Worm (Caenorhabditis elegans) whole organism, late embryonic: ENCODE measurements around the gene Y44A6D.5.

Source experiments
- C08G9.2 ChIP-seq: sonication (generic microtip); optimal IDR thresholded peaks from 2 replicates; lab custom pipeline; 2016; ENCODE audit warnings: mild to moderate bottlenecking, missing genetic modification characterization, moderate library complexity, missing compliant biosample characterization
- C38D4.7 ChIP-seq: fragments of 200-800 bp; sonication (Bioruptor generic); optimal IDR thresholded peaks from 2 replicates; lab custom pipeline; 2018; ENCODE audit warnings: mild to moderate bottlenecking, missing genetic modification characterization, moderate library complexity, missing compliant biosample characterization
- K02D7.2 ChIP-seq: sonication (generic microtip); optimal IDR thresholded peaks from 2 replicates; lab custom pipeline; 2017; ENCODE audit warnings: mild to moderate bottlenecking, missing genetic modification characterization, missing compliant biosample characterization
- T23F11.4 ChIP-seq: fragments of 200-800 bp; sonication (Bioruptor generic); optimal IDR thresholded peaks from 2 replicates; lab custom pipeline; 2018; ENCODE audit warnings: mild to moderate bottlenecking, missing genetic modification characterization, missing compliant biosample characterization
- Y22D7AL.16 ChIP-seq: sonication (generic microtip); optimal IDR thresholded peaks from 2 replicates; lab custom pipeline; 2016; ENCODE audit warnings: missing genetic modification characterization, missing compliant biosample characterization
- ahr-1 ChIP-seq: sonication (generic microtip); optimal IDR thresholded peaks from 2 replicates; lab custom pipeline; 2016; ENCODE audit warnings: missing genetic modification characterization, missing compliant biosample characterization
- ama-1 ChIP-seq: fragments of 150-350 bp; optimal IDR thresholded peaks from 2 replicates; lab custom pipeline; 2014
- ceh-14 ChIP-seq: sonication (generic microtip); optimal IDR thresholded peaks from 2 replicates; lab custom pipeline; 2016; ENCODE audit warnings: missing genotype, missing genetic modification characterization, missing compliant biosample characterization
- ceh-18 ChIP-seq: sonication (generic microtip); optimal IDR thresholded peaks from 2 replicates; lab custom pipeline; 2016; ENCODE audit warnings: missing genetic modification characterization, missing compliant biosample characterization
- ceh-19 ChIP-seq: fragments of 200-800 bp; sonication (Bioruptor generic); optimal IDR thresholded peaks from 2 replicates; lab custom pipeline; 2018; ENCODE audit warnings: mild to moderate bottlenecking, missing genetic modification characterization, missing compliant biosample characterization
- ceh-2 ChIP-seq: sonication (generic microtip); optimal IDR thresholded peaks from 2 replicates; lab custom pipeline; 2016; ENCODE audit warnings: missing genotype, missing genetic modification characterization, missing compliant biosample characterization
- ceh-22 ChIP-seq: sonication (generic microtip); optimal IDR thresholded peaks from 2 replicates; lab custom pipeline; 2017; ENCODE audit warnings: missing biosample characterization, missing genetic modification characterization
- ceh-24 ChIP-seq: sonication (generic microtip); optimal IDR thresholded peaks from 2 replicates; lab custom pipeline; 2016; ENCODE audit warnings: mild to moderate bottlenecking, missing genetic modification characterization, missing compliant biosample characterization
- ceh-30 ChIP-seq: fragments of 150-350 bp; optimal IDR thresholded peaks from 2 replicates; lab custom pipeline; 2014; ENCODE audit warnings: missing biosample characterization, missing genetic modification characterization
- ceh-31 ChIP-seq: sonication (generic microtip); optimal IDR thresholded peaks from 2 replicates; lab custom pipeline; 2016; ENCODE audit warnings: missing genetic modification characterization, missing compliant biosample characterization
- ceh-34 ChIP-seq: sonication (generic microtip); optimal IDR thresholded peaks from 2 replicates; lab custom pipeline; 2016; ENCODE audit warnings: mild to moderate bottlenecking, missing genetic modification characterization, missing compliant biosample characterization
- che-1 ChIP-seq: sonication (generic microtip); optimal IDR thresholded peaks from 2 replicates; lab custom pipeline; 2016; ENCODE audit warnings: mild to moderate bottlenecking, missing genetic modification characterization, missing compliant biosample characterization
- dve-1 ChIP-seq: sonication (generic microtip); optimal IDR thresholded peaks from 2 replicates; lab custom pipeline; 2017; ENCODE audit warnings: antibody characterized with exemption, mild to moderate bottlenecking, missing genetic modification characterization, missing compliant biosample characterization
- elt-2 ChIP-seq: sonication (generic microtip); optimal IDR thresholded peaks from 2 replicates; lab custom pipeline; 2016; ENCODE audit warnings: missing genetic modification reagents, missing genetic modification characterization, missing compliant biosample characterization
- elt-4 ChIP-seq: sonication (generic microtip); optimal IDR thresholded peaks from 2 replicates; lab custom pipeline; 2016; ENCODE audit warnings: missing genetic modification characterization, missing compliant biosample characterization
- ets-4 ChIP-seq: sonication (generic microtip); optimal IDR thresholded peaks from 2 replicates; lab custom pipeline; 2016; ENCODE audit warnings: missing genetic modification characterization, missing compliant biosample characterization
- fax-1 ChIP-seq: sonication (generic microtip); optimal IDR thresholded peaks from 2 replicates; lab custom pipeline; 2016; ENCODE audit warnings: missing genotype, missing genetic modification characterization, missing compliant biosample characterization
- fkh-6 ChIP-seq: sonication (generic microtip); optimal IDR thresholded peaks from 2 replicates; lab custom pipeline; 2016; ENCODE audit warnings: missing genetic modification characterization, missing compliant biosample characterization
- gmeb-2 ChIP-seq: sonication (generic microtip); optimal IDR thresholded peaks from 2 replicates; lab custom pipeline; 2016; ENCODE audit warnings: missing genetic modification characterization, inconsistent platforms, missing compliant biosample characterization
- hlh-6 ChIP-seq: sonication (generic microtip); optimal IDR thresholded peaks from 2 replicates; lab custom pipeline; 2016; ENCODE audit warnings: missing genotype, missing genetic modification characterization, missing compliant biosample characterization
- lin-11 ChIP-seq: fragments of 200-800 bp; sonication (Bioruptor generic); optimal IDR thresholded peaks from 2 replicates; lab custom pipeline; 2018; ENCODE audit warnings: mild to moderate bottlenecking, missing genetic modification characterization, missing compliant biosample characterization
- mec-3 ChIP-seq: sonication (generic microtip); optimal IDR thresholded peaks from 2 replicates; lab custom pipeline; 2016; ENCODE audit warnings: borderline replicate concordance, missing genetic modification characterization, missing compliant biosample characterization
- nfya-1 ChIP-seq: sonication (generic microtip); optimal IDR thresholded peaks from 2 replicates; lab custom pipeline; 2017; ENCODE audit warnings: missing genetic modification characterization, mild to moderate bottlenecking, missing compliant biosample characterization, antibody characterized with exemption, moderate library complexity
- nhr-232 ChIP-seq: sonication (generic microtip); optimal IDR thresholded peaks from 2 replicates; lab custom pipeline; 2016; ENCODE audit warnings: missing genetic modification characterization, missing compliant biosample characterization
- npax-4 ChIP-seq: sonication (generic microtip); optimal IDR thresholded peaks from 2 replicates; lab custom pipeline; 2016; ENCODE audit warnings: missing genetic modification characterization, missing compliant biosample characterization
- pag-3 ChIP-seq: sonication (generic microtip); optimal IDR thresholded peaks from 2 replicates; lab custom pipeline; 2016; ENCODE audit warnings: missing compliant biosample characterization, missing genetic modification characterization, borderline replicate concordance
- pat-9 ChIP-seq: fragments of 200-800 bp; sonication (Bioruptor generic); optimal IDR thresholded peaks from 2 replicates; lab custom pipeline; 2018; ENCODE audit warnings: mild to moderate bottlenecking, missing genetic modification characterization, moderate library complexity, missing compliant biosample characterization
- pax-1 ChIP-seq: fragments of 150-350 bp; optimal IDR thresholded peaks from 2 replicates; lab custom pipeline; 2014; ENCODE audit warnings: missing biosample characterization, missing genetic modification characterization
- pha-4 ChIP-seq: fragments of 150-350 bp; optimal IDR thresholded peaks from 2 replicates; lab custom pipeline; 2018; ENCODE audit warnings: missing biosample characterization, missing genetic modification reagents, missing genetic modification characterization
- pqm-1 ChIP-seq: sonication (generic microtip); optimal IDR thresholded peaks from 2 replicates; lab custom pipeline; 2016; ENCODE audit warnings: missing genetic modification characterization, missing compliant biosample characterization
- pros-1 ChIP-seq: fragments of 150-350 bp; optimal IDR thresholded peaks from 2 replicates; lab custom pipeline; 2014; ENCODE audit warnings: missing biosample characterization, missing genetic modification reagents, missing genetic modification characterization
- ref-2 ChIP-seq: sonication (generic microtip); optimal IDR thresholded peaks from 2 replicates; lab custom pipeline; 2016; ENCODE audit warnings: missing genetic modification characterization, missing compliant biosample characterization
- rnt-1 ChIP-seq: sonication (generic microtip); optimal IDR thresholded peaks from 2 replicates; lab custom pipeline; 2016; ENCODE audit warnings: missing genetic modification characterization, missing compliant biosample characterization
- sox-4 ChIP-seq: sonication (generic microtip); optimal IDR thresholded peaks from 2 replicates; lab custom pipeline; 2017; ENCODE audit warnings: mild to moderate bottlenecking, missing genetic modification characterization, inconsistent platforms, missing compliant biosample characterization
- syd-9 ChIP-seq: sonication (generic microtip); optimal IDR thresholded peaks from 2 replicates; lab custom pipeline; 2016; ENCODE audit warnings: mild to moderate bottlenecking, missing genetic modification characterization, moderate library complexity, missing compliant biosample characterization
- unc-3 ChIP-seq, 2 experiments: fragments of 200-800 bp in 1 of 2; sonication (Bioruptor generic) in 1 of 2; sonication (generic microtip) in 1 of 2; conservative IDR thresholded peaks in 1 of 2; optimal IDR thresholded peaks in 1 of 2; 2 replicates each; pipeline versions ENCODE4 v1.3.6 to Lab custom; 2016 to 2022; ENCODE audit warnings: missing compliant biosample characterization in 2 of 2, missing genetic modification characterization in 2 of 2, missing genetic modification reagents in 1 of 2
- unc-55 ChIP-seq: sonication (generic microtip); optimal IDR thresholded peaks from 2 replicates; lab custom pipeline; 2017; ENCODE audit warnings: missing biosample characterization, missing genetic modification reagents, missing genetic modification characterization

Gene Y44A6D.5

DNA sequence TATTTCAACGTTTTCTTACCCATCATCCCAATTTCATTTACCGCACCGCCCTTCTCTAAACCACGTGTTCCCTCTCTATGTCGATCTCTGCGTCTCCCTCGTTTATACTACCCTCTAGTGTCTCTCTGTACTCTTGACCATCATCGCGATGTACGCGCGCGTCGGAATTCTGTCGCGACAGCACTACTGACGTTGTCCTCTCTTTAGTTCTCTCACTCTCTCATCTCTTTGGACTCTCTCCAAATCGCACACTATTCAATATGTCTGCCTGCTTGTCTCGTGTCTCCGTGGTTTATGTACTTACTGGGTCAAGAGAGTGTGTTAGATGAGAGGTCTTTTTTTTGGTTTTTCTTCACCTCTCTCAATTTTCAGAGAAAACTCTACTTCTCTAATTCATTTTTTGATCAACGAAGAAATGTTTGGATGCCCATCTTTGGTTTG lies 24.5 kb downstream of the Y44A6D.5 start (continued):
- TF ChIP-seq unc-55 (GFP tag; lab: Kevin White, UChicago) (peak; percentile 94), ets-4 (tag; lab: Kevin White, UChicago) (peak; percentile 44), C08G9.2 (tag; lab: Kevin White, UChicago) (no peak), unc-3 (GFP tag; conservative IDR thresholded peaks at IDR 0.05; lab: Robert Waterston, UW) (0 out of 2 replicates have a peak, but pooled peaks have one; percentile 13), unc-3 (tag; optimal IDR thresholded peaks at IDR 0.05; lab: Kevin White, UChicago) (no peak), pax-1 (peak; percentile 75), ahr-1 (tag; lab: Kevin White, UChicago) (no peak), ceh-34 (tag; lab: Kevin White, UChicago) (peak; percentile 73), fax-1 (tag; lab: Kevin White, UChicago) (no peak), ref-2 (peak; percentile 73), pqm-1 (tag; lab: Kevin White, UChicago) (peak; percentile 78), rnt-1 (tag; lab: Kevin White, UChicago) (peak; percentile 83), gmeb-2 (tag; lab: Kevin White, UChicago) (peak; percentile 11), Y22D7AL.16 (tag; lab: Kevin White, UChicago) (peak; percentile 10), ceh-30 (tag; lab: Kevin White, UChicago) (no peak), syd-9 (peak; percentile 40), elt-4 (no peak), T23F11.4 (no peak), fkh-6 (tag; lab: Kevin White, UChicago) (no peak), nhr-232 (tag; lab: Kevin White, UChicago) (no peak), ceh-2 (tag; lab: Kevin White, UChicago) (no peak), mec-3 (no peak), C38D4.7 (GFP tag; lab: Kevin White, UChicago) (no peak), sox-4 (tag; lab: Kevin White, UChicago) (no peak), pag-3 (tag; lab: Kevin White, UChicago) (no peak), npax-4 (tag; lab: Kevin White, UChicago) (no peak), ceh-19 (no peak), nfya-1 (tag; lab: Kevin White, UChicago) (peak; percentile 90), elt-2 (tag; lab: Kevin White, UChicago) (peak; percentile 27), ceh-22 (tag; lab: Kevin White, UChicago) (peak; percentile 85), ceh-14 (tag; lab: Kevin White, UChicago) (peak; percentile 61), K02D7.2 (tag; lab: Kevin White, UChicago) (no peak), hlh-6 (tag; lab: Kevin White, UChicago) (no peak), pha-4 (peak; percentile 100), dve-1 (tag; lab: Kevin White, UChicago) (peak; percentile 59), pat-9 (no peak)
- TF ChIP-seq, all 69 proteins: peak for 31

DNA sequence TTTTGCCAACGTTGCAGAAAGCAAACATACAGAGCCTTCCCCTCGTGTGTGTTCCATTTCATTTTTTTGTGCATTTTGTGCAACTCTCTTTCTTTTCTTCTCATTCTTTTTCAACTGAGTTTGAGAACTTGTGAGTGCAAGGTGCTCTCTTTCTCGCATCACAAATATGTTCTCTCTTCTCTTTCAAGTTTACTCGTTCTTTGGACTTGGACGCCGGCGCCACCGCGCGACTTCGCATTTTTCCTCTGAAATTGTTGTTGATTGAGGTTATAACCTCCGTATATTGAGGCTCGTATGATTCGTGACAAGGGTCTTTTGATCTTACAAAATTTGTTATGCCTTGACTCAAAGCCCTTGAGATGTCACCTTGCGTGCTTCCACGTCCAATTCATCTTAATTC lies 26.0 kb downstream of the Y44A6D.5 start:
- TF ChIP-seq C38D4.7 (GFP tag; lab: Kevin White, UChicago) (no peak), nhr-232 (tag; lab: Kevin White, UChicago) (no peak), hlh-6 (tag; lab: Kevin White, UChicago) (no peak), che-1 (tag; lab: Kevin White, UChicago) (no peak), pros-1 (tag; lab: Kevin White, UChicago) (no peak), ama-1 (lab: Kevin White, UChicago) (no peak), ceh-31 (no peak), ceh-18 (tag; lab: Kevin White, UChicago) (no peak), ceh-24 (tag; lab: Kevin White, UChicago) (no peak), unc-3 (GFP tag; conservative IDR thresholded peaks at IDR 0.05; lab: Robert Waterston, UW) (no peak), unc-3 (tag; optimal IDR thresholded peaks at IDR 0.05; lab: Kevin White, UChicago) (no peak), lin-11 (tag; lab: Kevin White, UChicago) (no peak), gmeb-2 (tag; lab: Kevin White, UChicago) (no peak)
